Worm (Caenorhabditis elegans) whole organism, L4 larva: ENCODE data around the gene ndx-6.

ENCODE experiments used
- F49E8.2 ChIP-seq: sonication (generic microtip); optimal IDR thresholded peaks from 2 replicates; lab custom pipeline; 2016; ENCODE audit warnings: missing compliant biosample characterization, mild to moderate bottlenecking, missing genetic modification characterization, borderline replicate concordance
- T26A8.4 ChIP-seq: fragments of 200-800 bp; sonication (Bioruptor generic); IDR thresholded peaks from 2 replicates; pipeline ENCODE4 v1.3.6; 2022; ENCODE audit warnings: missing genetic modification characterization, missing compliant biosample characterization
- Y75B8A.6 ChIP-seq: fragments of 200-800 bp; sonication (Bioruptor generic); IDR thresholded peaks from 2 replicates; pipeline ENCODE4 v1.3.6; 2022; ENCODE audit warnings: missing genetic modification reagents, missing genetic modification characterization, missing compliant biosample characterization
- aha-1 ChIP-seq: fragments of 150-350 bp; peaks from one replicate; lab custom pipeline; 2014; ENCODE audit warnings: missing biosample characterization, missing genetic modification characterization
- attf-4 ChIP-seq: sonication (generic microtip); optimal IDR thresholded peaks from 3 replicates; lab custom pipeline; 2017; ENCODE audit warnings: missing biosample characterization, missing genetic modification characterization
- ctbp-1 ChIP-seq: fragments of 200-800 bp; sonication (Bioruptor generic); IDR thresholded peaks from 2 replicates; pipeline ENCODE4 v1.3.6; 2022; ENCODE audit warnings: missing genetic modification reagents, missing genetic modification characterization, missing compliant biosample characterization
- dmd-6 ChIP-seq: fragments of 200-800 bp; sonication (Bioruptor generic); IDR thresholded peaks from 2 replicates; pipeline ENCODE4 v1.3.6; 2022; ENCODE audit warnings: missing genetic modification reagents, missing genetic modification characterization, missing compliant biosample characterization
- lir-3 ChIP-seq: sonication (generic microtip); optimal IDR thresholded peaks from 2 replicates; lab custom pipeline; 2016; ENCODE audit warnings: mild to moderate bottlenecking, missing genetic modification characterization, missing compliant biosample characterization
- lsy-2 ChIP-seq, 2 experiments: fragments of 150-350 bp in 1 of 2; sonication (generic microtip) in 1 of 2; optimal IDR thresholded peaks; 2 replicates each; lab custom pipeline; 2014 to 2017; ENCODE audit warnings: missing biosample characterization in 2 of 2, missing genetic modification characterization in 2 of 2
- mes-2 ChIP-seq: sonication (generic microtip); optimal IDR thresholded peaks from 2 replicates; lab custom pipeline; 2016; ENCODE audit warnings: missing genotype, mild to moderate bottlenecking, missing genetic modification characterization, missing compliant biosample characterization; ENCODE audit not compliant: poor library complexity, severe bottlenecking
- nhr-10 ChIP-seq: fragments of 150-350 bp; optimal IDR thresholded peaks from 2 replicates; lab custom pipeline; 2014; ENCODE audit warnings: missing biosample characterization, missing genetic modification characterization
- spr-3 ChIP-seq: fragments of 200-800 bp; sonication (Bioruptor generic); optimal IDR thresholded peaks from 2 replicates; lab custom pipeline; 2018; ENCODE audit warnings: mild to moderate bottlenecking, missing genetic modification characterization, missing compliant biosample characterization
- unc-130 ChIP-seq: sonication (generic microtip); optimal IDR thresholded peaks from 2 replicates; lab custom pipeline; 2016; ENCODE audit warnings: missing genetic modification reagents, missing genetic modification characterization, missing compliant biosample characterization
- unc-62 ChIP-seq, 3 experiments: fragments of 150-350 bp in 1 of 3; sonication (generic microtip); optimal IDR thresholded peaks in 2 of 3; peaks in 1 of 3; 1 replicate in 1 of 3; 2 replicates in 2 of 3; lab custom pipeline; 2014 to 2017; ENCODE audit warnings: missing biosample characterization in 3 of 3, missing genetic modification characterization in 3 of 3, missing genetic modification reagents in 3 of 3, missing genotype in 1 of 3
- ztf-11 ChIP-seq: fragments of 150-350 bp; optimal IDR thresholded peaks from 2 replicates; lab custom pipeline; 2014; ENCODE audit warnings: missing biosample characterization, missing genetic modification characterization
- ztf-7 ChIP-seq: fragments of 150-350 bp; optimal IDR thresholded peaks from 2 replicates; lab custom pipeline; 2014; ENCODE audit warnings: missing biosample characterization, missing genetic modification characterization

The ndx-6 gene

DNA sequence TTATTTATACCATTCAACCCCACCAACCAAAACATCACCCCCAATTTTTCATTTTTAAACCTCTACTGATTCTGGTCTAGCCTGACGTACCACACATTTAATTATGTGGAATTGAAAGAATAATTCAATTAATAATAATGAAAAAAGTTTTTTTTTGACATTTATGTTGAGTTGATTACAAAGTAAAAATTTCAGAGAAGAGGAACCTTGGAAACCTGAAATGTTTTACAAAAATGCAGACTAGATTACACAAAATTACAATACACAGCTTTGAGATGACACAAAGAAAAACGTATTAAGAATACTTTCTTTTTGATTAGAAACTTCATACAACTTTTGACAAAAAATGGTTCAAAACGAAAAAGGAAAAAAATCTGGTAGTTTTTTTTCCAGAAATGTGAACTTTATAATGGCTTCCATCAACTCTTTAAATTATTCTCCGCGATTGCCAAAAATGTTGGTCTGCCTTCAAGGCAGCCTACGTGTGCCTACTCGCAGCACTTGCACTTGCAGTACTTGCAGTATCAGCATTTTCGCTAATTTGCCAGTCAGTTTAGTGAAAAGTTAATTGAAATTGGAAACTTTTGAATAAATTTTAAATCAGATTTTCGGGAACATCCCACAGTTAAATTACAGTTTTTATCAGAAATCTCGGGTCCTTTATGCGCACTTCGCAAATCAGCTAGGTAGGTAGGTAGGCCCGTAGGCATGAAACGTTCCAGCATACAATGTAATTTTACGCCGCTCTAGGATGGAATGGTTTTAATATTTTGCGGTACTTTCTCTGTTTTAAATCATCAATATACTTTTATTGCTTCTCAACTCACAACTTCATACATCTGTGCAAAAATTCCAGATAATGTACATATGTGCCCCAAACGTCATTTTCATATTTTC is 48.8 kb downstream of the ndx-6 start (continued):
- TF ChIP-seq lir-3 = no peak
- TF ChIP-seq dmd-6 = no peak
- TF ChIP-seq T26A8.4 = peak; percentile 58
- no peak for TF ChIP-seq F49E8.2
- no peak for TF ChIP-seq ztf-11
- TF ChIP-seq Y75B8A.6 (GFP tag; lab: Robert Waterston, UW) = no peak
- TF ChIP-seq unc-62 (GFP tag; optimal IDR thresholded peaks at IDR 0.05 in 1 of 2; lab: Kevin White, UChicago) = peak in 1 of 2 experiments; percentile 79
- TF ChIP-seq unc-62 (tag; optimal IDR thresholded peaks at IDR 0.05; lab: Kevin White, UChicago) = no peak
- TF ChIP-seq spr-3 = no peak
- no peak for TF ChIP-seq attf-4
- peak; percentile 37 for TF ChIP-seq mes-2 (tag; lab: Kevin White, UChicago)
- TF ChIP-seq nhr-10 = peak; percentile 37
- TF ChIP-seq ztf-7 = no peak
- no peak for TF ChIP-seq unc-130 (GFP tag; lab: Kevin White, UChicago)
- no peak; the same call in 1 of the 2 replicates for TF ChIP-seq ctbp-1 (GFP tag; lab: Robert Waterston, UW)

DNA sequence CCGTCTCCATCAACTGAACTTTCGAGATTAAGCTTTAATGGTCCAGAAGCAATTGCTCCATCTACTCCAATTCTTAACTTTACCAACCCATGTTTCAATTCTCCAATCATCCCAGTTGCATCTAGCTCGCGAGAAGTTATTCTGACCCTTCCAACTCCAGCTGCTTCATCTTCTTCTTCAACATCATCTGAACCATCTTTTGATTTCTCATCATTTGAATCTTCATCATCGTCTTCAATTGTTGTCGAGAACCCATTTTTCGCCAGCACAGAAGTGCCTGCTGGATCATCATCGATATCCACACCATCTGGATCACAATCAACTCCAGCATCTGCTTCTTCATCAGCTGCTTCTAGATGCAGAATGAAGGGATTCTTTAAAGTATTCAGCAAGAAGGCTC is 50.1 kb downstream of the ndx-6 start:
- TF ChIP-seq aha-1 (tag; lab: Kevin White, UChicago) (peak; percentile 90), unc-62 (GFP tag; optimal IDR thresholded peaks at IDR 0.05 in 1 of 2; lab: Kevin White, UChicago) (peak in 1 of 2 experiments; percentile 81), unc-62 (tag; optimal IDR thresholded peaks at IDR 0.05; lab: Kevin White, UChicago) (no peak), lsy-2 (tag; optimal IDR thresholded peaks at IDR 0.05; lab: Kevin White, UChicago) (no peak)
- TF ChIP-seq, all 104 proteins: peak for 2
